Fruit fly (Drosophila melanogaster) whole organism, embryonic: ENCODE data around the gene ddbt.
A peak's percentile ranks its signal among the peaks of the same experiment; 100 is the strongest.

Source experiments
- Ada2b ChIP-seq: fragments of 200-800 bp; sonication (Bioruptor generic); IDR thresholded peaks from 2 replicates; pipeline ENCODE4 v1.3.6; 2022; ENCODE audit warnings: missing biosample characterization, missing genetic modification characterization
- Asciz ChIP-seq: fragments of 200-800 bp; sonication (Bioruptor generic); optimal IDR thresholded peaks from 2 replicates; lab custom pipeline; 2017; ENCODE audit warnings: missing biosample characterization, mild to moderate bottlenecking, missing genetic modification characterization, missing genetic modification reagents
- Atf-2 ChIP-seq: fragments of 200-800 bp; sonication (Bioruptor generic); optimal IDR thresholded peaks from 2 replicates; lab custom pipeline; 2016; ENCODE audit warnings: missing biosample characterization, missing genetic modification characterization
- Bdp1 ChIP-seq: fragments of 200-800 bp; sonication (Bioruptor generic); optimal IDR thresholded peaks from 3 replicates; lab custom pipeline; 2016; ENCODE audit warnings: missing biosample characterization, missing genetic modification characterization
- CG1024 ChIP-seq: fragments of 200-800 bp; sonication (Bioruptor generic); IDR thresholded peaks from 2 replicates; pipeline ENCODE4 v1.3.6; 2022; ENCODE audit warnings: missing biosample characterization, missing genetic modification characterization
- CG10543 ChIP-seq: fragments of 200-800 bp; sonication (Bioruptor generic); optimal IDR thresholded peaks from 3 replicates; lab custom pipeline; 2017; ENCODE audit warnings: missing biosample characterization, mild to moderate bottlenecking, missing genetic modification characterization, moderate library complexity
- CG10565 ChIP-seq: fragments of 200-800 bp; sonication (Bioruptor generic); optimal IDR thresholded peaks from 3 replicates; lab custom pipeline; 2016; ENCODE audit warnings: missing biosample characterization, mild to moderate bottlenecking, missing genetic modification characterization
- CG11247 ChIP-seq: fragments of 200-800 bp; sonication (Bioruptor generic); IDR thresholded peaks from 2 replicates; pipeline ENCODE4 v1.3.6; 2022; ENCODE audit warnings: missing biosample characterization, missing genetic modification characterization
- CG11504 ChIP-seq: fragments of 200-800 bp; sonication (Bioruptor generic); optimal IDR thresholded peaks from 3 replicates; lab custom pipeline; 2019; ENCODE audit warnings: missing biosample characterization, mild to moderate bottlenecking, missing genetic modification characterization, moderate library complexity
- CG1233 ChIP-seq: fragments of 200-800 bp; sonication (Bioruptor generic); optimal IDR thresholded peaks from 4 replicates; lab custom pipeline; 2018; ENCODE audit warnings: missing biosample characterization, mild to moderate bottlenecking, missing genetic modification characterization
- CG13296 ChIP-seq: fragments of 200-800 bp; sonication (Bioruptor generic); optimal IDR thresholded peaks from 3 replicates; lab custom pipeline; 2018; ENCODE audit warnings: missing biosample characterization, mild to moderate bottlenecking, missing genetic modification characterization
- CG14014 ChIP-seq: fragments of 200-800 bp; sonication (Bioruptor generic); IDR thresholded peaks from 2 replicates; pipeline ENCODE4 v1.3.6; 2022; ENCODE audit warnings: missing biosample characterization, missing genetic modification characterization
- CG14667 ChIP-seq: fragments of 200-800 bp; sonication (Bioruptor generic); IDR thresholded peaks from 2 replicates; pipeline ENCODE4 v1.3.6; 2022; ENCODE audit warnings: missing biosample characterization, missing genetic modification characterization
- CG1529 ChIP-seq: fragments of 200-800 bp; sonication (Bioruptor generic); optimal IDR thresholded peaks from 3 replicates; lab custom pipeline; 2018; ENCODE audit warnings: missing biosample characterization, missing genetic modification characterization
- CG17802 ChIP-seq: fragments of 200-800 bp; sonication (Bioruptor generic); optimal IDR thresholded peaks from 2 replicates; lab custom pipeline; 2018; ENCODE audit warnings: missing biosample characterization, mild to moderate bottlenecking, missing genetic modification characterization, moderate library complexity
- CG1832 ChIP-seq: fragments of 200-800 bp; sonication (Bioruptor generic); optimal IDR thresholded peaks from 2 replicates; lab custom pipeline; 2017; ENCODE audit warnings: missing biosample characterization, mild to moderate bottlenecking, missing genetic modification characterization, inconsistent platforms
- CG30403 ChIP-seq: fragments of 200-800 bp; sonication (Bioruptor generic); optimal IDR thresholded peaks from 3 replicates; lab custom pipeline; 2016; ENCODE audit warnings: missing biosample characterization, missing genetic modification characterization
- CG30431 ChIP-seq: fragments of 200-800 bp; sonication (Bioruptor generic); optimal IDR thresholded peaks from 2 replicates; lab custom pipeline; 2017; ENCODE audit warnings: missing biosample characterization, missing genetic modification characterization
- CG6791 ChIP-seq: fragments of 200-800 bp; sonication (Bioruptor generic); IDR thresholded peaks from 3 replicates; pipeline ENCODE4 v1.3.6; 2022; ENCODE audit warnings: missing biosample characterization, missing genetic modification characterization; ENCODE audit not compliant: partially characterized antibody
- CG8944 ChIP-seq: fragments of 200-800 bp; sonication (Bioruptor generic); optimal IDR thresholded peaks from 3 replicates; lab custom pipeline; 2016; ENCODE audit warnings: missing biosample characterization, missing genetic modification characterization
- CG9437 ChIP-seq: fragments of 200-800 bp; sonication (Bioruptor generic); optimal IDR thresholded peaks from 2 replicates; lab custom pipeline; 2018; ENCODE audit warnings: missing biosample characterization, mild to moderate bottlenecking, missing genetic modification characterization
- CG9932 ChIP-seq: fragments of 200-800 bp; sonication (Bioruptor generic); IDR thresholded peaks from 2 replicates; pipeline ENCODE4 v1.3.6; 2022; ENCODE audit warnings: missing biosample characterization, missing genetic modification characterization
- D ChIP-seq, 2 experiments: fragments of 200-800 bp in 1 of 2; fragments of >200 bp in 1 of 2; sonication (Bioruptor generic) in 1 of 2; optimal IDR thresholded peaks; 2 replicates in 1 of 2; 3 replicates in 1 of 2; lab custom pipeline; 2017; ENCODE audit warnings: mild to moderate bottlenecking in 1 of 2, missing biosample characterization in 1 of 2, missing genetic modification characterization in 1 of 2, missing genetic modification reagents in 1 of 2
- Deaf1 ChIP-seq: fragments of 200-800 bp; optimal IDR thresholded peaks from 3 replicates; lab custom pipeline; 2019; ENCODE audit warnings: missing biosample characterization, mild to moderate bottlenecking, missing genetic modification characterization, moderate library complexity
- Hmr ChIP-seq: fragments of 200-800 bp; sonication (Bioruptor generic); optimal IDR thresholded peaks from 3 replicates; lab custom pipeline; 2017; ENCODE audit warnings: mild to moderate bottlenecking, missing biosample characterization, missing genetic modification reagents, missing genetic modification characterization
- Hr3 ChIP-seq: fragments of 200-800 bp; sonication (Bioruptor generic); optimal IDR thresholded peaks from 3 replicates; lab custom pipeline; 2016; ENCODE audit warnings: missing biosample characterization, missing genetic modification characterization
- Hsf ChIP-seq: fragments of 200-800 bp; sonication (Bioruptor generic); optimal IDR thresholded peaks from 3 replicates; lab custom pipeline; 2016; ENCODE audit warnings: missing biosample characterization, missing genetic modification characterization
- Mrtf ChIP-seq: fragments of 200-800 bp; sonication (Bioruptor generic); IDR thresholded peaks from 3 replicates; pipeline ENCODE4 v1.3.6; 2022; ENCODE audit warnings: missing biosample characterization, missing genetic modification characterization
- Myb ChIP-seq: fragments of 200-800 bp; sonication (Bioruptor generic); optimal IDR thresholded peaks from 2 replicates; lab custom pipeline; 2016; ENCODE audit warnings: missing biosample characterization, missing genetic modification characterization
- Neu2 ChIP-seq: fragments of 200-800 bp; sonication (Bioruptor generic); optimal IDR thresholded peaks from 3 replicates; lab custom pipeline; 2016; ENCODE audit warnings: missing biosample characterization, missing genetic modification characterization, borderline replicate concordance
- Usf ChIP-seq: fragments of 200-800 bp; sonication (Bioruptor generic); optimal IDR thresholded peaks from 2 replicates; lab custom pipeline; 2017; ENCODE audit warnings: missing genotype, missing biosample characterization, missing genetic modification characterization
- ci ChIP-seq: fragments of 200-800 bp; sonication (Bioruptor generic); IDR thresholded peaks from 3 replicates; pipeline ENCODE4 v1.3.6; 2022; ENCODE audit warnings: missing biosample characterization, missing genetic modification characterization
- eyg ChIP-seq: fragments of 200-800 bp; sonication (Bioruptor generic); optimal IDR thresholded peaks from 3 replicates; lab custom pipeline; 2016; ENCODE audit warnings: missing biosample characterization, missing genetic modification characterization
- fd3F ChIP-seq: fragments of 200-800 bp; sonication (Bioruptor generic); optimal IDR thresholded peaks from 2 replicates; lab custom pipeline; 2018; ENCODE audit warnings: missing biosample characterization, mild to moderate bottlenecking, missing genetic modification characterization, moderate library complexity
- fd64A ChIP-seq: fragments of 200-800 bp; sonication (Bioruptor generic); optimal IDR thresholded peaks from 3 replicates; lab custom pipeline; 2018; ENCODE audit warnings: missing biosample characterization, mild to moderate bottlenecking, missing genetic modification characterization
- gro ChIP-seq: fragments of 200-800 bp; sonication (Bioruptor generic); optimal IDR thresholded peaks from 2 replicates; lab custom pipeline; 2016; ENCODE audit warnings: missing biosample characterization, missing genetic modification characterization
- lov ChIP-seq, 2 experiments: fragments of 200-800 bp in 1 of 2; fragments of >200 bp in 1 of 2; sonication (Bioruptor generic) in 1 of 2; IDR thresholded peaks in 1 of 2; optimal IDR thresholded peaks in 1 of 2; 2 replicates in 1 of 2; 3 replicates in 1 of 2; pipeline versions ENCODE4 v1.3.6 to Lab custom; 2017 to 2022; ENCODE audit warnings: missing biosample characterization in 1 of 2, missing genetic modification characterization in 1 of 2
- pita ChIP-seq: fragments of 200-800 bp; sonication (Bioruptor generic); optimal IDR thresholded peaks from 2 replicates; lab custom pipeline; 2017; ENCODE audit warnings: missing biosample characterization, mild to moderate bottlenecking, missing genetic modification characterization
- pnt ChIP-seq: fragments of 200-800 bp; sonication (Bioruptor generic); optimal IDR thresholded peaks from 3 replicates; lab custom pipeline; 2016; ENCODE audit warnings: missing biosample characterization, missing genetic modification characterization
- prd ChIP-seq, 3 experiments: fragments of >200 bp in 2 of 3; fragments of 200-800 bp in 1 of 3; sonication (Bioruptor generic) in 1 of 3; optimal IDR thresholded peaks in 2 of 3; IDR thresholded peaks in 1 of 3; 2 replicates in 2 of 3; 3 replicates in 1 of 3; pipeline versions ENCODE4 v1.3.6 to Lab custom; 2017 to 2022; ENCODE audit warnings: missing biosample characterization in 1 of 3, missing genetic modification characterization in 1 of 3
- psq ChIP-seq: fragments of 200-800 bp; sonication (Bioruptor generic); optimal IDR thresholded peaks from 2 replicates; lab custom pipeline; 2017; ENCODE audit warnings: missing biosample characterization, missing genetic modification characterization
- row ChIP-seq: fragments of 200-800 bp; sonication (Bioruptor generic); IDR thresholded peaks from 3 replicates; pipeline ENCODE4 v1.3.6; 2022; ENCODE audit warnings: missing biosample characterization, missing genetic modification characterization
- salm ChIP-seq: fragments of 200-800 bp; sonication (Bioruptor generic); optimal IDR thresholded peaks from 2 replicates; lab custom pipeline; 2018; ENCODE audit warnings: missing biosample characterization, mild to moderate bottlenecking, missing genetic modification characterization
- sc ChIP-seq, 3 experiments: fragments of >200 bp in 2 of 3; fragments of 200-800 bp in 1 of 3; sonication (Bioruptor generic) in 1 of 3; optimal IDR thresholded peaks; 2 replicates in 2 of 3; 3 replicates in 1 of 3; lab custom pipeline; 2017; ENCODE audit warnings: mild to moderate bottlenecking in 1 of 3, missing biosample characterization in 1 of 3, missing genetic modification characterization in 1 of 3, missing genetic modification reagents in 1 of 3
- scrt ChIP-seq: fragments of 200-800 bp; sonication (Bioruptor generic); optimal IDR thresholded peaks from 2 replicates; lab custom pipeline; 2018; ENCODE audit warnings: missing biosample characterization, mild to moderate bottlenecking, missing genetic modification characterization, moderate library complexity
- sqz ChIP-seq: fragments of 200-800 bp; sonication (Bioruptor generic); optimal IDR thresholded peaks from 3 replicates; lab custom pipeline; 2018; ENCODE audit warnings: missing biosample characterization, mild to moderate bottlenecking, missing genetic modification characterization
- trh ChIP-seq: fragments of 200-800 bp; sonication (Bioruptor generic); optimal IDR thresholded peaks from 2 replicates; lab custom pipeline; 2016; ENCODE audit warnings: missing biosample characterization, missing genetic modification characterization

The ddbt gene

dm6 chr3L:270760-271500 lies 46.0 kb upstream of the ddbt start, which contains the start of gene miple2 (continued):
- no peak for TF ChIP-seq Neu2 (GFP tag; lab: Kevin White, UChicago)
- peak; percentile 61 for TF ChIP-seq CG1233 (GFP tag; lab: Kevin White, UChicago)
- peak; percentile 12 for TF ChIP-seq trh (GFP tag; lab: Kevin White, UChicago)
- TF ChIP-seq prd (optimal IDR thresholded peaks at IDR 0.05; lab: Kevin White, UChicago) = no peak
- TF ChIP-seq prd (GFP tag; IDR thresholded peaks at IDR 0.05; lab: Robert Waterston, UW) = peak; percentile 44; the same call in 1 of the 3 replicates
- TF ChIP-seq CG6791 = no peak
- peak; percentile 23 for TF ChIP-seq Myb (GFP tag; lab: Kevin White, UChicago)
- TF ChIP-seq gro (GFP tag; lab: Kevin White, UChicago) = peak; percentile 53
- no peak for TF ChIP-seq sc (optimal IDR thresholded peaks at IDR 0.05; lab: Kevin White, UChicago)
- peak; percentile 64 for TF ChIP-seq sc (GFP tag; optimal IDR thresholded peaks at IDR 0.05; lab: Kevin White, UChicago)
- TF ChIP-seq Hmr (GFP tag; lab: Kevin White, UChicago) = peak; percentile 66
- no peak for TF ChIP-seq CG10565
- no peak for TF ChIP-seq pnt
- peak; percentile 20 for TF ChIP-seq CG8944
- TF ChIP-seq scrt = peak; percentile 11
- TF ChIP-seq psq (GFP tag; lab: Kevin White, UChicago) = peak; percentile 15
- TF ChIP-seq CG13296 (GFP tag; lab: Kevin White, UChicago) = peak; percentile 32
- no peak for TF ChIP-seq Bdp1 (GFP tag; lab: Kevin White, UChicago)
- 0 out of 3 replicates have a peak, but pooled peaks have one; percentile 6 for TF ChIP-seq ci (GFP tag; lab: Robert Waterston, UW)
- peak; percentile 55 for TF ChIP-seq Atf-2
- TF ChIP-seq CG17802 (tag; lab: Kevin White, UChicago) = no peak
- TF ChIP-seq lov (optimal IDR thresholded peaks at IDR 0.05; lab: Kevin White, UChicago) = no peak
- no peak for TF ChIP-seq lov (GFP tag; IDR thresholded peaks at IDR 0.05; lab: Robert Waterston, UW)
- TF ChIP-seq CG30403 (GFP tag; lab: Kevin White, UChicago) = peak; percentile 63
- peak; percentile 38 for TF ChIP-seq CG9437 (GFP tag; lab: Kevin White, UChicago)
- peak; percentile 50 for TF ChIP-seq Hsf (GFP tag; lab: Kevin White, UChicago)
- no peak for TF ChIP-seq eyg
- TF ChIP-seq Ada2b (GFP tag; lab: Robert Waterston, UW) = no peak
- TF ChIP-seq sqz = peak; percentile 14
- no peak for TF ChIP-seq pita
- no peak for TF ChIP-seq salm
- TF ChIP-seq CG10543 (GFP tag; lab: Kevin White, UChicago) = peak; percentile 70
- TF ChIP-seq CG30431 (GFP tag; lab: Kevin White, UChicago) = peak; percentile 1
- TF ChIP-seq Mrtf = no peak
- TF ChIP-seq row = peak; percentile 51; the same call in 2 of the 3 replicates
- TF ChIP-seq CG1024 = 0 out of 2 replicates have a peak, but pooled peaks have one; percentile 26
- TF ChIP-seq CG9932 (GFP tag; lab: Robert Waterston, UW) = no peak
- TF ChIP-seq CG14667 = no peak
- TF ChIP-seq Asciz = peak; percentile 61
- TF ChIP-seq CG11247 (GFP tag; lab: Robert Waterston, UW) = no peak
- no peak for TF ChIP-seq D (optimal IDR thresholded peaks at IDR 0.05; lab: Kevin White, UChicago)
- TF ChIP-seq D (GFP tag; optimal IDR thresholded peaks at IDR 0.05; lab: Kevin White, UChicago) = peak; percentile 67
- peak; percentile 53 for TF ChIP-seq CG11504 (tag; lab: Kevin White, UChicago)
- TF ChIP-seq fd3F = peak; percentile 8
- no peak for TF ChIP-seq Usf (GFP tag; lab: Kevin White, UChicago)
- TF ChIP-seq fd64A (GFP tag; lab: Kevin White, UChicago) = peak; percentile 70
- TF ChIP-seq CG1832 (GFP tag; lab: Kevin White, UChicago) = no peak
- no peak for TF ChIP-seq CG14014 (GFP tag; lab: Robert Waterston, UW)
- peak; percentile 55 for TF ChIP-seq CG1529 (GFP tag; lab: Kevin White, UChicago)
- TF ChIP-seq Deaf1 = peak; percentile 32
- peak; percentile 22 for TF ChIP-seq Hr3 (GFP tag; lab: Kevin White, UChicago)
